Worm (Caenorhabditis elegans) whole organism, L3 larva: ENCODE results near the gene F13H10.3.

Source experiments
- R02D3.7 ChIP-seq: fragments of 150-350 bp; optimal IDR thresholded peaks from 2 replicates; lab custom pipeline; 2014; ENCODE audit warnings: missing biosample characterization, missing genetic modification characterization
- ama-1 ChIP-seq: fragments of 150-350 bp; optimal IDR thresholded peaks from 2 replicates; lab custom pipeline; 2018
- ceh-16 ChIP-seq: sonication (generic microtip); optimal IDR thresholded peaks from 2 replicates; lab custom pipeline; 2017; ENCODE audit warnings: missing biosample characterization, missing genetic modification characterization
- ceh-28 ChIP-seq: fragments of 150-350 bp; optimal IDR thresholded peaks from 2 replicates; lab custom pipeline; 2014; ENCODE audit warnings: missing biosample characterization, missing genetic modification reagents, missing genetic modification characterization
- ceh-9 ChIP-seq: sonication (generic microtip); optimal IDR thresholded peaks from 2 replicates; lab custom pipeline; 2018; ENCODE audit warnings: missing biosample characterization, missing genetic modification characterization
- daf-12 ChIP-seq: fragments of 150-350 bp; optimal IDR thresholded peaks from 2 replicates; lab custom pipeline; 2014; ENCODE audit warnings: missing biosample characterization, missing genetic modification reagents, missing genetic modification characterization
- egl-27 ChIP-seq: sonication (generic microtip); optimal IDR thresholded peaks from 4 replicates; lab custom pipeline; 2017; ENCODE audit warnings: missing biosample characterization, missing genetic modification reagents, missing genetic modification characterization
- elt-2 ChIP-seq: sonication (generic microtip); optimal IDR thresholded peaks from 2 replicates; lab custom pipeline; 2016; ENCODE audit warnings: missing genetic modification reagents, mild to moderate bottlenecking, missing genetic modification characterization, missing compliant biosample characterization
- eor-1 ChIP-seq, 2 experiments: fragments of 150-350 bp; optimal IDR thresholded peaks; 2 replicates each; lab custom pipeline; 2014 to 2018; ENCODE audit warnings: missing biosample characterization in 2 of 2, missing genetic modification characterization in 2 of 2
- fkh-10 ChIP-seq: sonication (generic microtip); optimal IDR thresholded peaks from 2 replicates; lab custom pipeline; 2017; ENCODE audit warnings: missing biosample characterization, missing genetic modification reagents, missing genetic modification characterization
- fkh-2 ChIP-seq: fragments of 150-350 bp; optimal IDR thresholded peaks from 2 replicates; lab custom pipeline; 2014; ENCODE audit warnings: missing biosample characterization, missing genetic modification reagents, missing genetic modification characterization
- fos-1 ChIP-seq: fragments of 150-350 bp; optimal IDR thresholded peaks from 2 replicates; lab custom pipeline; 2014; ENCODE audit warnings: missing biosample characterization, missing genetic modification characterization
- hmg-11 ChIP-seq: sonication (generic microtip); optimal IDR thresholded peaks from 2 replicates; lab custom pipeline; 2016; ENCODE audit warnings: missing genetic modification characterization, missing compliant biosample characterization
- jun-1 ChIP-seq: fragments of 150-350 bp; optimal IDR thresholded peaks from 2 replicates; lab custom pipeline; 2014; ENCODE audit warnings: missing biosample characterization, missing genetic modification reagents, missing genetic modification characterization
- lin-39 ChIP-seq: fragments of 150-350 bp; optimal IDR thresholded peaks from 2 replicates; lab custom pipeline; 2018; ENCODE audit warnings: missing biosample characterization, missing genetic modification reagents, missing genetic modification characterization
- lsy-12 ChIP-seq: sonication (generic microtip); optimal IDR thresholded peaks from 2 replicates; lab custom pipeline; 2016; ENCODE audit warnings: mild to moderate bottlenecking, missing genetic modification characterization, missing compliant biosample characterization
- mdl-1 ChIP-seq: fragments of 150-350 bp; optimal IDR thresholded peaks from 2 replicates; lab custom pipeline; 2014; ENCODE audit warnings: missing biosample characterization, missing genetic modification characterization
- mml-1 ChIP-seq: fragments of 150-350 bp; sonication (generic microtip); optimal IDR thresholded peaks from 3 replicates; lab custom pipeline; 2014; ENCODE audit warnings: missing biosample characterization, missing genetic modification characterization
- nhr-12 ChIP-seq: fragments of 150-350 bp; optimal IDR thresholded peaks from 2 replicates; lab custom pipeline; 2014; ENCODE audit warnings: missing biosample characterization, missing genetic modification characterization
- nhr-23 ChIP-seq: fragments of 150-350 bp; optimal IDR thresholded peaks from 2 replicates; lab custom pipeline; 2014; ENCODE audit warnings: missing biosample characterization, missing genetic modification reagents, missing genetic modification characterization
- nhr-25 ChIP-seq: sonication (generic microtip); optimal IDR thresholded peaks from 2 replicates; lab custom pipeline; 2017; ENCODE audit warnings: missing biosample characterization, missing genetic modification characterization
- nhr-28 ChIP-seq: fragments of 150-350 bp; optimal IDR thresholded peaks from 2 replicates; lab custom pipeline; 2014; ENCODE audit warnings: missing biosample characterization, missing genetic modification characterization
- nhr-43 ChIP-seq: sonication (generic microtip); optimal IDR thresholded peaks from 2 replicates; lab custom pipeline; 2016; ENCODE audit warnings: mild to moderate bottlenecking, missing genetic modification characterization, missing compliant biosample characterization; ENCODE audit not compliant: poor library complexity, severe bottlenecking
- nhr-67 ChIP-seq: fragments of 150-350 bp; optimal IDR thresholded peaks from 2 replicates; lab custom pipeline; 2014; ENCODE audit warnings: missing biosample characterization, missing genetic modification characterization
- nhr-76 ChIP-seq: fragments of 150-350 bp; sonication (generic microtip); optimal IDR thresholded peaks from 5 replicates; lab custom pipeline; 2014; ENCODE audit warnings: missing biosample characterization, missing genetic modification characterization
- nhr-77 ChIP-seq: fragments of 150-350 bp; optimal IDR thresholded peaks from 2 replicates; lab custom pipeline; 2014; ENCODE audit warnings: missing biosample characterization, missing genetic modification characterization
- pha-4 ChIP-seq: fragments of 150-350 bp; optimal IDR thresholded peaks from 2 replicates; lab custom pipeline; 2014; ENCODE audit warnings: missing biosample characterization, missing genetic modification reagents, missing genetic modification characterization
- pqm-1 ChIP-seq: fragments of 150-350 bp; optimal IDR thresholded peaks from 2 replicates; lab custom pipeline; 2017; ENCODE audit warnings: missing biosample characterization, missing genetic modification characterization, inconsistent platforms
- skn-1 ChIP-seq: fragments of 150-350 bp; optimal IDR thresholded peaks from 2 replicates; lab custom pipeline; 2014; ENCODE audit warnings: missing biosample characterization, missing genetic modification characterization
- snpc-4 ChIP-seq: fragments of 150-350 bp; optimal IDR thresholded peaks from 2 replicates; lab custom pipeline; 2014; ENCODE audit warnings: missing biosample characterization, missing genetic modification characterization
- unc-39 ChIP-seq: sonication (generic microtip); optimal IDR thresholded peaks from 4 replicates; lab custom pipeline; 2017; ENCODE audit warnings: missing biosample characterization, missing genetic modification characterization
- zag-1 ChIP-seq: fragments of 150-350 bp; optimal IDR thresholded peaks from 2 replicates; lab custom pipeline; 2014; ENCODE audit warnings: missing biosample characterization, missing genetic modification characterization
- ztf-11 ChIP-seq: fragments of 150-350 bp; optimal IDR thresholded peaks from 2 replicates; lab custom pipeline; 2014; ENCODE audit warnings: missing biosample characterization, missing genetic modification characterization
- ztf-4 ChIP-seq: fragments of 150-350 bp; optimal IDR thresholded peaks from 2 replicates; lab custom pipeline; 2014; ENCODE audit warnings: missing biosample characterization, missing genetic modification characterization

F13H10.3 gene

ce11 chrIV:11036222-11036621 is 20.5 kb upstream of the F13H10.3 start, which contains the start of gene fkb-1 (continued):
- TF ChIP-seq ama-1 (no peak), ztf-4 (tag; lab: Kevin White, UChicago) (no peak), fkh-10 (no peak), lsy-12 (tag; lab: Kevin White, UChicago) (peak; percentile 45), skn-1 (no peak), mdl-1 (tag; lab: Kevin White, UChicago) (no peak), eor-1 (tag; optimal IDR thresholded peaks at IDR 0.05; lab: Kevin White, UChicago) (no peak), lin-39 (tag; lab: Kevin White, UChicago) (peak; percentile 31), nhr-67 (tag; lab: Kevin White, UChicago) (no peak), jun-1 (tag; lab: Kevin White, UChicago) (peak; percentile 44), ceh-9 (tag; lab: Kevin White, UChicago) (no peak), daf-12 (no peak), unc-39 (no peak), nhr-76 (tag; lab: Kevin White, UChicago) (no peak), snpc-4 (tag; lab: Kevin White, UChicago) (peak; percentile 70), zag-1 (tag; lab: Kevin White, UChicago) (no peak), R02D3.7 (no peak), pqm-1 (tag; lab: Kevin White, UChicago) (peak; percentile 16), egl-27 (tag; lab: Kevin White, UChicago) (no peak), nhr-77 (tag; lab: Kevin White, UChicago) (no peak)

DNA sequence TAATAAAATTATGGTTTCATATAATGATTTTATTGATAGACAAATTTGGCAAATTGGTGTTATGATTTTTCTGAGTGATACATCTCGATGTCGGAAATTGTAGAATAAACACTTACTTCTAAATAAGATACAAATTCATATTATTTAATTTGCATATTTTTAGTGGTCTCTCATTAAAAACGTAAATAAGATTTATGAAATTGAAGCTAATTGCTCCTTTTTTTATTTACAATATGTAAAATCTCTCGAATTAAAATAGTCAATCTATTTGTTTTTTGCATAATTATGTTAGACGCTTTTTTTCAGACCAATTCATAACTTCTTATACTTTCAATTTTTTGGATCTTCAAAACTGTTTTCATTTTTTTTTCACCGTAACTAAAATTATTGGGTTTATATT is 16.5 kb upstream of the F13H10.3 start, which contains the start of gene hrg-6:
hrg-6 (plus strand) TSS at position 301 of the 400 bp plus-strand sequence.
- no peak for TF ChIP-seq unc-39
- peak; percentile 36 for TF ChIP-seq zag-1 (tag; lab: Kevin White, UChicago)

DNA sequence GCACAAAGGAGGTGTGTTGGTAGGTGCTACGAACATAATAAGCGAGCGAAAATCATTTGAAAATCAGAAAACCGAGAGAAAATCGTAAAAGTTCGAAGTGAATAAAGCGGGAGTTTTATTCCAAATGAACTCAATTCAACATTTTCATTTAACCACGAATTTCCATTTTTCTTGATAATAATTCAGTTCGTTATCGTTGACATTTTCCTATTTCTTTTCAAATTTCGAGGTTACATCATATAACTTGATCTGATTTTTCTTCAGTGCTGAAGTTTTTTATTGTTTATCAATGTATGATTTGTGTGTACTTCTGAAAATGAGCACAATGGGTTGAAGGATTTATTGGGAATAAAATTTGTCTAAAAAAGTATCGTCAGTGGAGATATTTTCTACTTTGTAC is 15.9 kb upstream of the F13H10.3 start:
- TF ChIP-seq mml-1 (tag; lab: Kevin White, UChicago) (no peak), skn-1 (no peak), lin-39 (tag; lab: Kevin White, UChicago) (no peak), ceh-28 (no peak), lsy-12 (tag; lab: Kevin White, UChicago) (no peak), elt-2 (tag; lab: Kevin White, UChicago) (peak; percentile 86), nhr-77 (tag; lab: Kevin White, UChicago) (no peak), jun-1 (tag; lab: Kevin White, UChicago) (no peak)

ce11 chrIV:11030893-11031292 is 15.1 kb upstream of the F13H10.3 start, which contains the start of gene hrg-4:
Gene hrg-4 (minus strand): TSS chrIV:11030993.
- TF ChIP-seq hmg-11 (no peak), snpc-4 (tag; lab: Kevin White, UChicago) (no peak), ztf-11 (no peak), nhr-23 (no peak), lsy-12 (tag; lab: Kevin White, UChicago) (no peak), lin-39 (tag; lab: Kevin White, UChicago) (no peak), nhr-12 (tag; lab: Kevin White, UChicago) (no peak), ama-1 (no peak)
- TF ChIP-seq, all 47 proteins: peak for 0

ce11 chrIV:11030117-11030516 is 14.4 kb upstream of the F13H10.3 start:
- TF ChIP-seq nhr-77 (tag; lab: Kevin White, UChicago) (no peak), ceh-9 (tag; lab: Kevin White, UChicago) (no peak)

- TF ChIP-seq ceh-16 (no peak), ceh-28 (no peak), ama-1 (no peak), fkh-2 (tag; lab: Kevin White, UChicago) (no peak), daf-12 (no peak), ztf-4 (tag; lab: Kevin White, UChicago) (no peak), nhr-43 (tag; lab: Kevin White, UChicago) (no peak), lin-39 (tag; lab: Kevin White, UChicago) (no peak), elt-2 (tag; lab: Kevin White, UChicago) (peak; percentile 33), nhr-67 (tag; lab: Kevin White, UChicago) (no peak), pha-4 (tag; lab: Kevin White, UChicago) (peak; percentile 68), unc-39 (no peak), pqm-1 (tag; lab: Kevin White, UChicago) (peak; percentile 76), nhr-25 (tag; lab: Kevin White, UChicago) (no peak), nhr-28 (no peak), ceh-9 (tag; lab: Kevin White, UChicago) (no peak), nhr-76 (tag; lab: Kevin White, UChicago) (no peak), fos-1 (tag; lab: Kevin White, UChicago) (no peak)
Observed at ce11 chrIV:11029412-11029811, 13.7 kb upstream of the F13H10.3 start, which contains the start of gene hrg-5. Gene hrg-5 (minus strand): TSS chrIV:11029428.
